Worm (Caenorhabditis elegans) whole organism, dauer: ENCODE measurements around the gene R01H2.4.

Experiments used
- unc-62 ChIP-seq: sonication (generic microtip); optimal IDR thresholded peaks from 2 replicates; lab custom pipeline; 2017; ENCODE audit warnings: missing biosample characterization, missing genetic modification reagents, missing genetic modification characterization

Gene R01H2.4

DNA sequence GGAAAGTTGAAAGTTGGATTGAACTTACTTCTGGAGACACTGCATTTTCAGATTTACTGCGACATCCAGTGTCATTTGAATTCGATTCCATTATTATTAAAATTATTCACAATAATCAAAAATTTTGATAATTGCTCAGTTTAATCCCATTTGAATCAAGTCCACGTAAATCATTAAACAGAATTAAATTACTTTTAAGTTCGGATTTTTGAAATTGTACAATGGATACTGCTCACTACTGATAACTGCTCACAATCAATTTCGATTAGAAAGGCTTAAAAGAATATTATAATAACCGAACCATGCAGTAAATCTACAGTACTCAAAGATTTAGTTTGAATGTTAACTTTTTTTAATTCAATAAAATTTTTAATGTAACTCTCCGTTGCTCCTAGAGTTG, at the start of gene R01H2.4:
TSS of gene R01H2.4 (minus strand) at position 101 of the 400 bp plus-strand sequence.
- no peak for TF ChIP-seq unc-62

DNA sequence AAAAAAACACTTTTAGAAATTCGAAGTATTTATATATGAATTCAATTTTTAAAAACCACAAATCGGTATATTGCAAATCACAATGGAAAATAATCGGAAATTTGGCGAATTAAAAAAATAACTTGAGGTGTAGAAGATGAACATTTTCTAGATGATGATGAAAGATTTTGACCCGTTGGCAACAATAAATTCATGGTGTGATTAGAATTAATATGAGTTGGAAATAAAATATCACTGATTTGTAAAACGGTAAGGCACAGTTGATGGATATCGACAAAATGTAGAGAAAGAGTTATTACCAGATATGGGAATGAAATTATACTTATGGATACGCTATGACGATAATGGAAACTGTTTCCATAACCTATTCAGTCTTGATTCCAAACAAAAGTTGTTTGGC, 48.2 kb upstream of the R01H2.4 start:
- no peak for TF ChIP-seq unc-62

DNA sequence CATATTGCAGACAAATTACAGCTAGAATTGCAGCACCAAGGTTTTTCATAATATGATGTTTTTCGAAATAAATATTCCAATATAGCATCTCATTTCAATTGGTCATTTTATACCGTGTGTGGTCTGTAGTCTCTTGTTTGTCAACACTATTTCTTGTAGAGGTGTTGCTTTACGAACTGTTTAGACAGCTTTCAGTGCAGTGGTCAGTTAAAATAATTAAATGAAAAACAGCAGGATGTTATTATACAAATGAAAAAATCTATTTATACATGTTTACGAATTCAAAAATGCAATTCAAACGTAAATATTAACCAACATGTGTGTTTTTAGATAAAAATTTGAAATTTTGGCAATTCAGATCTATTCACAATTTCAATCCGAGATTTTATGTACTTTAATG, 47.7 kb upstream of the R01H2.4 start, which contains the start of gene B0280.7:
TSS of gene B0280.7 (minus strand) at position 101 of the 400 bp plus-strand sequence.
- TF ChIP-seq unc-62, result no peak

DNA sequence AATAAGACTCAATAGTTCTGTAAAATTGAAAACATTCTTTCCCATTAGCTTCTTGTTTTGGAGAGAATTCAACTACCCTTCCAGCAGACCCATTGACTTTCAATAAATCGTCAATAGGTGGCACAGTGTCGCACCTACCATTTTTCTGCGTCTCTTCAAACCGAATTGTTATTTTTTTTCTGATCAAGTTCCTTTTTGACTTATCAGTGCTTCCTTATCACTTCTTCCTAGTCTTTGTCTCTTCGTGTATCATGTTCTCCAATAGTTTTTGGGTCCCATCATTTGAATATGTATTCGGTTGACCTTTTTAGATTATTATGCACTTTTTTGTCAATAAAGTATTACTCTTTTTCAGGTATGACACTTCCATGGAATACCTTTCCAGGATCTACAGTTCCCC, 43.9 kb upstream of the R01H2.4 start, which contains the start of gene odd-1:
TSS of gene odd-1 (plus strand) at position 349 of the 400 bp plus-strand sequence.
- no peak for TF ChIP-seq unc-62

DNA sequence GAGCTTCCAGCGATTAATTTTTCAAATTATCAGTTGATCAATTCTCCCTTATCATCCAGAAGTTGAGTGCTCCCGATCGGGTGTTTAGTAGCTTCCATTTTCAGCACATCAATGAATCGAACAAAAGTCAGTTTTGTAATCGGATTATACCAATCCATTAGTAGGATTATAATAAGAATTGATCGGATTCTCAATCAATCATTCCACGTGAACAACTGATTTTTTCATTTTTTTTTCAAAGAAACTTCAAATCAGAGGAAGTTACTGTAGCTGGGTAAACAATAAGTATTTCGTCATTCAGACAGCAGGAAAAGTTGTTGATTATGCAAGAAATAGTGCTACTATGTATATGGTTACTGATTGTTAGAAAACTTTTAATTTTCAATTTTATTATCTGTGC, 42.8 kb upstream of the R01H2.4 start:
- no peak for TF ChIP-seq unc-62

DNA sequence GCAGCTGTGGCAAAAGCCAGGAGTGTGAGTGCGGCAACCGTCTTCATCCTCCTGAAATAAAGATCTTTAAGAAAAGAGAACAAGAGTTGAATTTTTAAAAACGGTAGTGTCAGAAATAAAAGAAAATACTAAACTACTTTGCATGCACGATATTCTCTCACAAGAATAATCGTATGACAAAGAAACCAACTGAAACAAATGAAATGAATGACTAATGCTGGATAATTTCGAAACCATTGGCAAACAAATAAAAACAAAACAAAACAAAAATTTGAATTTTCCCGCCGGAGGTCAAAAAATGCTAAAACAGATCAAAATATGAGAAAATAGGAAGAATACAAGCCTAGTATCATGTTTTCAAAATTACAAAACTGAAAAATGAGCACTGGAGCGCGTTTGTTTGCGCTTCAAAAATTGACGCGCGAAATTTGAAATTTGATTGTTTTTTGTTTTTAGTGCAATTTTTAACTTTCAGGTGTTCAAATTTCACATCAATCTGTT, 39.9 kb upstream of the R01H2.4 start, which contains the start of gene cpg-2:
TSS of gene cpg-2 (minus strand) at position 51 of the 501 bp plus-strand sequence.
- no peak for TF ChIP-seq unc-62

DNA sequence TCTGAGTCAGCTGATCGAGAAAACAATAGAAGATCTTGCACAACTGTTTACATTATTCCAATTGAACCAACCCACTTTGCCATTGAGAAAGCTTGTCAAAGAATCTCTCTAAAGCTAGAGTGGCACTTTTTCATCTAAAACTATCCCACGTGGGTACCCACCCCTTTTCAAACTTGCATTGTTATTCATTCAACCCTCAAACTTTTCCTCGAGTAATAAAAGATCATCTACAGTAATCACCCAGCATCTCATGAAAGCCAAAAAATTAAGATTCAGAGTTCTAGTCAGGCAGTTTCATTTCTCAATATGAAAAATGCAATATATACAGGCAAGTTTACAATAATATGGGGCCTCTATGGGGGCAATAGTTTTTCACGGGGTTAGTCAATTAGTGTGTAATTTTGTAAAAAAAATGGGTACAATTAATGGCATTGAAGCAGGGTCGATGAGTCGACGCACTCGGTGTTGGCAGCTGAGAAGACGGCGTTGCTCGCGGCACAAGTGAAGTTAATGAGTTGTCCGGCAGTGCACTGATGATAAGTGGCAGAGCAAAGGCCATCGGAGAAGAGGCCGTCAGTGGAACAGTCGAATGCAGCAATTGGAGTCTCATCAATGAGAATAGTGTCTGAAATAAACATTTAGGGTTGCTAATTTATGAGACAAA, 37.9 kb upstream of the R01H2.4 start:
- no peak for TF ChIP-seq unc-62

DNA sequence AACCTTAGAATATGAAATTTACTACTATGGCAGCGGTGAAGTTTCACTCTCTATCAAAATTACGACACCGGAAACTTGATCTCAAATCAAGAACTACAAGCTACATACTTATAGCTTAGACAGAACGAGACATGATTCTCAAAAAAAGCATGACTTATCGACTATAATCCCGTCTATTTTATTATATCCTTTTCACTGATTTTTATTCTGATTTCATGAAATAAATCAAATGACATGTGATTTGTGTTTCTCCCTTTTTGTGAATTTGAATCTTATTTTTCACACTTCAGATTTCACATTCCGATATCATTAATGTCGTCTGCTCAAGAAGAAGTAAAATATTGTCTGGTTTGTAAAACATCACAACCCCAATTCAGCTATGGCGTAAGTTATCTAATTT, 35.9 kb upstream of the R01H2.4 start, which contains the start of gene ZK418.11:
TSS of gene ZK418.11 (plus strand) at position 289 of the 400 bp plus-strand sequence.
- no peak for TF ChIP-seq unc-62

DNA sequence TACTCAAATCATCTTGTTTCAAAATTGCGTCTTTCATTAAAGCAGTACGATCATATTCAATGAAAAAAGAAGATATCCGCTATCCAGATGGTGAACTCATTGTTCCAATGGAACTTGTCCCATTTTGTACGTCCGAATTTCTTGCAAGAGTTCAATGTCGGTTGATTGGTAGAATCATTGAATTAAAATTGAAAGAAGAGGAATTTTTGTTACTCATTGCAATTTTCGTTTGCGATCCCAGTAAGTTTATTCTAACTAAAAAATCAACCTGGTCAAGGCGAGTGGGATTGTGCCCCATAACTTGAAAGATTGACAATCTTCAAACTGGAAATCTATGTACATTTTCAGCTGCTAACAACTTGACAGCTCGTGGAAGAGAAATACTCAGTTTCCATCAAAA, 32.4 kb upstream of the R01H2.4 start:
- TF ChIP-seq unc-62, result no peak

DNA sequence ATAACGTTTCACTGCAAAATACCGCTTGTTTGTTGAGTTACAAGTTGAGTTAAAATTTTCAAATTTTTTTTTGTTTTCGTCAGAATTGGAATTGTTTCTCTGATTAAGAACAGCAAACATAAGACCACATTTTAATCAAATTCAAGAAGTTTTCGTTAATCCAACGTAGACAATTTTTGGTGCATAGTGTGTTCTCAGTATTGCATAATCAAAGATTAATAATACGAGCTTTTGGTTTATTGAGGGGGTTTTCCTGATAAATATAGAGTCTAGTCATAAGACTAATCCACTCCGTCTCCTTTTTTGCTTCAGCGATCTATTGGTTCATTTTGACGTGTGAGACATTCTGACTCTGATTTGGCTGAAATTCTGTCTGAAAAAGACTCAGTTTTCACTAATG, 31.1 kb upstream of the R01H2.4 start, which contains the start of gene nhr-9:
TSS of gene nhr-9 (plus strand) at position 307 of the 400 bp plus-strand sequence.
- no peak for TF ChIP-seq unc-62

DNA sequence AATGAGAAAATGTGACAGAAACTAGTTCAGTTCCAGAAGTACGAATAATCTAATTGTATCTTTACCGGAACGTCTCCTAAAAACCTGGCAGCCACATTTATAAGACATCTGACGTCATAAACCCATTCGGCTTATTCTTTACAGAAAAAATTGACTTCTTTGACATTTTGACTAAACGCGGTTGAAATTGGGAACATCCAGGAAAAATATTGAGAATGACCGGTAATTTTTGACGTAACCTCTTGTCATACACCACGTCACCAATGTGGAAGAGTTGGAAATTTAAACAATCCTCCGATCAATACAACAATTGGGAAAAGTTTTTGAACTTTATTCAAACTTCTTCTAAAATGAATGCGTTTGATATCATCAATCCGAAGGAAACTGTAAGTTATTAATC, 27.0 kb upstream of the R01H2.4 start, which contains the start of gene ZK418.2:
TSS of gene ZK418.2 (plus strand) at position 301 of the 400 bp plus-strand sequence.
- TF ChIP-seq unc-62, result no peak

DNA sequence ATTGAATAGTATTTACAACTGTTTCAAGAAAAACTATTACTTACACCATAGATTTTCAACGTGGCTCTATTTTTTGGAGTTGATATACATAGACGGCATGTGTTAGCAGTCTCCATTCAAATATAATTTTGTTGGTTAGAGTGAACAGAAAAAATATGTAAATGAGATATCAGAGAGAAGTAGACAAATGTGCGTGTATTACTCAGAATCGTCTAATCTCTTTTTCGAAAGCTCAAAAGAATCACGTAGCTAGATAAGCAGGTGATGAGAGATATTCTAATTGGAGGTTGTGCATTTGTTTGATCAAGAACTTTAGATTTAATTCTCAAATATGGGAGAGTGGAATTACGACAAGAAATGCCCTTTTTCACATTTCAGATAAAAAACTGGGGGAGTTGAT, 26.5 kb upstream of the R01H2.4 start, which contains the start of gene ZK418.10:
TSS of gene ZK418.10 (minus strand) at position 148 of the 400 bp plus-strand sequence.
- TF ChIP-seq unc-62, result no peak

DNA sequence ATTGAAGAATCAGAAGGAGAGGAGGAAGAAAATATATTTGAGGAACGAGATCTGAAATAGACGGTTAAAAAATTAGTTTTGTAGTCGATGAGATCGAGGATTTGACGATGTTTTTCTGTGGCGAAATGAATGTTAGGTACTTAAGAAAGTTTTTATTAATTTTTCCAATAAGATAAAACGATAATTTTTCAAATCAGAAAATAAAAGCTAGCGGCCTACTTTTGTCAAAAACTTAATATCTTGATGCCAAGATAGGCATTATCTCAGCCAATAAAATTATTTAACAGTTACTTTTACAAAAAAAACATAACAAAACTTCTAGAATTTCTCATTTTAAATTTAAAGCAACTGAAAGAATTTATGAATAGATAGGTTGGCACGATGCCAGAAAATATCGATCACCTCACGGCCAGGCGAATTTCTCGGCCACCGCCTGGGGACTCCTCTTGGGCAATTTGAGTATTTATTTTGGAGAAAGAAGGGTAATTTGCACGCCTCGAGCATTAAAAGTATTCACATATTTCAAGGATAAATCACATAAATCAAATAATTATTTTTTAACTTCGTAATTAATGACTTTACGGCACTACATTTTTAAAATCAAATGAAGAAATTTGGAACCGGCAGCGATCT, 23.7 kb upstream of the R01H2.4 start, which contains the start of gene fubl-2:
TSS of gene fubl-2 (minus strand) at position 51 of the 633 bp plus-strand sequence.
- no peak for TF ChIP-seq unc-62

DNA sequence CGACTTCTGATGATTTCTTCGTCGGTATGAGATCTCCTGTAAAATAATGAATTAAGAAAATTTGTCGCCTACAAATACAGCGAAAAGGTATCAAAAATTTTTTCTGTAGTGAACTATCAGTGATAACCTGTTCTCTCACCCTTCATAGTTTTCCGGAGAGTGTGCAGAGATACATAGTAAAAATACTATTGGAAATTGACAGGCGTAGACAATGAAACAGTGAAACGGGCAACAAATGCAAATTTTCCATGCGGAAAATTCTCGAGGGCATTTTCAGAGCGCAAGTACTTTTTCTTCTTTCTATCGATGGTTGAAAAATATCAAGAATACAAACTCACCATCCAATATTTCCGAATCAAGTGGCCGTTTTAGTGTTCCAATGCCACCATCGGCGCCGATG, 23.1 kb upstream of the R01H2.4 start:
- TF ChIP-seq unc-62, result no peak

DNA sequence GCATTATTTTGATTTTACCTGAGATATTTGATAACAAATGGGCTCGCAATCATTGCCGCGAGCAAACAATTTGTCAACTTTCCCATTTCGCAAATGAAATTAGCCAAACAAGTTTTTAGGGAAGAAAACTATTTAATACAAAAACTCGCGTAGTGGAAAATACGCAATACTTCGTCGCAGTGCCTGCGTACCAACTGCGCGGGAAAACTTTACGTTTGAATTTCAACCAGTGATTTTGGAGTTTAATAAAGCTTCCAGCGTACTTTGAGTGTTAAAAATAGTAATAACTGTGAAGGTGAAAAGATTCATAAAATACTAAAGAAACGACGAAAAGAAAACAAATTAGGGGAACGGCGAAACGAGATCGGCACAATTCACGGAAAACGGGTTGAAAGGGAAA, 20.8 kb upstream of the R01H2.4 start, which contains the start of gene tofu-7:
TSS of gene tofu-7 (minus strand) at position 111 of the 400 bp plus-strand sequence.
- TF ChIP-seq unc-62, result no peak

DNA sequence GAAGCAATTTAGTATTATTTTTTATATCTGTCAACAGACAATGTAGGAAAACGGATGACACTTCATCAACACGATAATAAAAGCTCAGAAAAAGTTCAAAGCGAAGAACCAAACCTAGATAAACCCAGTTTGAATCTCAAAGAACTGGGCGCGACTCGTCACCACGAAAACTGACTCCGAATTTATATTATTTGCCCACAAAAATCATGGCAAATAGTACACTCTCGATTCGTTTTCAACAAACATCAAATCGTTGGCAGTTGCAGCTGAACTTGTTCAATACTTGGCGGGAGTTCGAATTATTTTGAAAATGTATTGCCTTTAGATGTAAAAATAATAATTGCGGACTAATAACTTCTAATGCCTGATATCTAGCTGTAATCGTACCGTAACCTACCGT, 19.0 kb upstream of the R01H2.4 start:
- TF ChIP-seq unc-62, result no peak

DNA sequence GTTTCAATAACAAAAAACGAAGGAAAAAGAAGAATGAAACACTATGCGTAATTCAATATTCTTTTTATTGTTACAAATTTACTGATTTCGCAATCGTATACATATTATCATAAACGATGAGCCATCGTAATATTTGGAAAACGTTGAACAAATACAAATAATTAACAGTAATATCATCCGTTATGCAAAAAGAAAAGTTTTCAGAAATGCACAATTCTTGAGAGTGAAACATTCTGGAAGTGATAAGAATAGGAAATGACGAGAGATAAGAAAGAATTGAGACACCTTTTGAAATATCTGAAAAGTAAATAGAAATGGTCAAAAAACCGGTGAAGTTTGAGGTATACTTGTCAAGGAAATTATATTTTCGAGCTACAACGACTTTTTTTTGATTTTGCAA, 17.4 kb upstream of the R01H2.4 start:
- TF ChIP-seq unc-62, result no peak
